Worm (Caenorhabditis elegans): ENCODE results near the gene del-6.

The del-6 gene

DNA sequence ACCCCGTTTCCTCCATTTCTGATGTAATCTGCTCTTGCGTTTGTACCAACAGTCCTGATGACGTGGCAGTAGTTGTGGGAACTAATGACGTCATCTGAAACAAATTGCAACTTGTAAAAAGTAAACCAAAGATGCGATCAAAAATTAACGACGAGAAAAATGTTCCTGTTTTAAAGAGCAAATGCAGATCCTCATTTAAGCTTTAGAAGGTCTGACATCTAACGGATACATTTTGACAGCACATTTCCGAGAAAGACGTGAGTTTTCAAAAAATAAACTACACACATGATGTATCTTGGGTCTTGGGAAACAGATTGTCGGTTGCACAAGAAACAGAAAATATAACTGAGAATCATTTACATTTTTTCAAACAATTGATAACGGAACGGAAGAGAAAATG is 42.8 kb downstream of the del-6 start, which contains the start of gene H09F14.1:
Gene H09F14.1 (minus strand): TSS at position 101 of the 400 bp plus-strand sequence.
- TF ChIP-seq med-1 (GFP tag; optimal IDR thresholded peaks at IDR 0.05; ENCODE audit: insufficient read depth) (no peak), tab-1 (GFP tag; IDR thresholded peaks at IDR 0.05) (no peak), flt-1 (GFP tag; IDR thresholded peaks at IDR 0.05) (no peak), ref-1 (GFP tag; conservative IDR thresholded peaks at IDR 0.05) (no peak), cog-1 (tag; optimal IDR thresholded peaks at IDR 0.05) (no peak), ztf-23 (GFP tag; IDR thresholded peaks at IDR 0.05) (no peak), klf-2 (GFP tag; conservative IDR thresholded peaks at IDR 0.05) (no peak), T22C8.4 (GFP tag; IDR thresholded peaks at IDR 0.05) (no peak), ztf-29 (GFP tag; IDR thresholded peaks at IDR 0.05) (no peak)

Measured in whole organism, midembryonic.